ENCODE assay signal across 1 fruit fly cellular context in the genomic region with DNA sequence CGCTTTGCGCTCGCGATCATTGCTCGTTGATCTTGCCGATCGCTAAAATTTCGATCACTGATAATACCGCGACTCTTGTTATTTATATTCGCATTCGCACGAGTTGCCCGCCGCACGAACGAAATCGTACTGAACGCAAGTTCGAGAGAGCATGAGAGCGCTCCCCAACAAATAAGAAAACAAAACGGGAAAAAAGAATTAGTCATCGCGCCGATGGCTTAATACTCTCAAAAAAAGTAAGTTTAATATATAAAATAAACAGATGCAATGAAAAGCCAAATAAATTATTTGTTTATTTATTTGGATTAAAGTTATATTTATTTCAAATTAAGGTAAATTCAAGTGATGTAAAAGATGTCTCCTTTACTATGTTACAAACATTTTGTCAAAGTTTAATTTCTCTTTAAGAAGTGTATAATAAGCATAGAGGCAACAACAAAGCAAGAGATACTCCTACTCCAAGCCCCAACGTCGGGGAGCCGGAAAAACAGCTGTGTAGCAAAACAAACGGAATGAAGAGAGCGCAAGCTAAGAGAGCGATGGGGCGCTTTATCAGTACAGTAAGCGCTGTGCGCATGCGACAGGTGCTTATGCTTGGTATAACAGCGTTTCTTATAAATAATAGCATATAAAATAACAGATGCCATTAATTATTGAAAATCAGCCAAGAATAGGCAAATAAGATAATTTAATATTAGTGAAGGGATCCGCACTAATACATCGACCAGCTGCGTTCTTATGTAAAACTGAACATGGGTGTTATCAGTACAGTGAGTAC.
TF ChIP-seq lines count a peak whose summit lies in the region.

No protein-coding gene starts in this region.

TF ChIP-seq in whole organism, embryonic, 481 proteins besides CTCF, POLR2A, EP300 and RAD21 (continued from another document and continues in another):
- TF ChIP-seq maf-S (GFP tag; optimal IDR thresholded peaks at IDR 0.05; lab: Kevin White, UChicago) (peak; percentile 18), CG10543 (GFP tag; optimal IDR thresholded peaks at IDR 0.05; lab: Kevin White, UChicago) (peak; percentile 69), CG5953 (GFP tag; IDR thresholded peaks at IDR 0.05; lab: Robert Waterston, UW) (no peak), ase (GFP tag; IDR thresholded peaks at IDR 0.05; lab: Robert Waterston, UW) (peak; percentile 53; the same call in 1 of the 3 replicates), CG18599 (GFP tag; optimal IDR thresholded peaks at IDR 0.05; lab: Kevin White, UChicago) (peak; percentile 56), slbo (GFP tag; IDR thresholded peaks at IDR 0.05; lab: Robert Waterston, UW) (peak; percentile 89), CG14710 (tag; optimal IDR thresholded peaks at IDR 0.05; lab: Kevin White, UChicago) (peak; percentile 77), Hmx (GFP tag; optimal IDR thresholded peaks at IDR 0.05; lab: Kevin White, UChicago) (no peak), az2 (GFP tag; optimal IDR thresholded peaks at IDR 0.05; lab: Kevin White, UChicago) (peak; percentile 80), CG6791 (GFP tag; IDR thresholded peaks at IDR 0.05; lab: Robert Waterston, UW; ENCODE audit: partially characterized antibody) (no peak), ap (GFP tag; IDR thresholded peaks at IDR 0.05; lab: Robert Waterston, UW) (peak; percentile 60), Nf-YC (tag; optimal IDR thresholded peaks at IDR 0.05; lab: Kevin White, UChicago) (peak; percentile 75), CG10321 (GFP tag; IDR thresholded peaks at IDR 0.05; lab: Robert Waterston, UW) (peak; percentile 65), Hmr (GFP tag; optimal IDR thresholded peaks at IDR 0.05; lab: Kevin White, UChicago) (peak; percentile 71), Dfd (GFP tag; optimal IDR thresholded peaks at IDR 0.05; lab: Kevin White, UChicago) (no peak), CG11504 (tag; optimal IDR thresholded peaks at IDR 0.05; lab: Kevin White, UChicago) (peak; percentile 87), Kr (GFP tag; optimal IDR thresholded peaks at IDR 0.05; lab: Kevin White, UChicago) (no peak), CG9609 (GFP tag; optimal IDR thresholded peaks at IDR 0.05; lab: Kevin White, UChicago) (peak; percentile 40), MBD-R2 (GFP tag; IDR thresholded peaks at IDR 0.05; lab: Robert Waterston, UW) (no peak; the same call in 1 of the 2 replicates), CG10267 (tag; optimal IDR thresholded peaks at IDR 0.05; lab: Kevin White, UChicago) (peak; percentile 84), Ets97D (GFP tag; optimal IDR thresholded peaks at IDR 0.05; lab: Kevin White, UChicago) (no peak), cas (GFP tag; IDR thresholded peaks at IDR 0.05; lab: Robert Waterston, UW) (peak; percentile 44; the same call in 1 of the 2 replicates), CG10209 (GFP tag; optimal IDR thresholded peaks at IDR 0.05; lab: Kevin White, UChicago) (peak; percentile 79), sens (GFP tag; lab: Kevin White, UChicago) (peak; percentile 97), CG2202 (tag; optimal IDR thresholded peaks at IDR 0.05; lab: Kevin White, UChicago) (peak; percentile 59), Asciz (GFP tag; optimal IDR thresholded peaks at IDR 0.05; lab: Kevin White, UChicago) (peak; percentile 58), CrebB (tag; optimal IDR thresholded peaks at IDR 0.05; lab: Kevin White, UChicago) (peak; percentile 22), Max (GFP tag; optimal IDR thresholded peaks at IDR 0.05; lab: Kevin White, UChicago) (peak; percentile 33), tup (GFP tag; optimal IDR thresholded peaks at IDR 0.05; lab: Kevin White, UChicago) (peak; percentile 55), HLHmδ (GFP tag; optimal IDR thresholded peaks at IDR 0.05; lab: Kevin White, UChicago) (no peak), CG6254 (GFP tag; optimal IDR thresholded peaks at IDR 0.05; lab: Kevin White, UChicago) (peak; percentile 62), CG34422 (GFP tag; IDR thresholded peaks at IDR 0.05; lab: Robert Waterston, UW) (peak; percentile 40; the same call in 2 of the 3 replicates), CG7839 (tag; optimal IDR thresholded peaks at IDR 0.05; lab: Kevin White, UChicago) (peak; percentile 86), Aef1 (GFP tag; IDR thresholded peaks at IDR 0.05; lab: Robert Waterston, UW) (peak; percentile 31), en (GFP tag; optimal IDR thresholded peaks at IDR 0.05; lab: Kevin White, UChicago) (no peak), CG6813 (GFP tag; optimal IDR thresholded peaks at IDR 0.05; lab: Kevin White, UChicago) (no peak), grau (tag; optimal IDR thresholded peaks at IDR 0.05; lab: Kevin White, UChicago) (peak; percentile 99), CG17328 (GFP tag; IDR thresholded peaks at IDR 0.05; lab: Robert Waterston, UW) (peak; percentile 65), E2f1 (GFP tag; IDR thresholded peaks at IDR 0.05; lab: Robert Waterston, UW) (peak; percentile 56), kni (GFP tag; optimal IDR thresholded peaks at IDR 0.05; lab: Kevin White, UChicago) (no peak), Abd-B (GFP tag; optimal IDR thresholded peaks at IDR 0.05; lab: Kevin White, UChicago) (peak; percentile 66), zf30C (GFP tag; optimal IDR thresholded peaks at IDR 0.05; lab: Kevin White, UChicago) (no peak), CG9797 (GFP tag; optimal IDR thresholded peaks at IDR 0.05; lab: Kevin White, UChicago) (no peak), ara (GFP tag; IDR thresholded peaks at IDR 0.05; lab: Robert Waterston, UW) (peak; percentile 52; the same call in 1 of the 2 replicates), CG12104 (GFP tag; optimal IDR thresholded peaks at IDR 0.05; lab: Kevin White, UChicago) (peak; percentile 62), CG14667 (GFP tag; IDR thresholded peaks at IDR 0.05; lab: Robert Waterston, UW) (peak; percentile 52; the same call in 1 of the 2 replicates), CG10147 (GFP tag; optimal IDR thresholded peaks at IDR 0.05; lab: Kevin White, UChicago) (peak; percentile 68), hkb (optimal IDR thresholded peaks at IDR 0.05; lab: Kevin White, UChicago) (no peak), hkb (GFP tag; IDR thresholded peaks at IDR 0.05; lab: Robert Waterston, UW) (peak; percentile 73; the same call in 1 of the 2 replicates), CG15514 (GFP tag; optimal IDR thresholded peaks at IDR 0.05; lab: Kevin White, UChicago) (peak; percentile 4), Nf-YA (GFP tag; IDR thresholded peaks at IDR 0.05; lab: Robert Waterston, UW) (no peak), bsh (GFP tag; optimal IDR thresholded peaks at IDR 0.05; lab: Kevin White, UChicago) (peak; percentile 55 to 70), Ssrp (tag; optimal IDR thresholded peaks at IDR 0.05; lab: Kevin White, UChicago) (peak; percentile 68), gsb-n (tag; optimal IDR thresholded peaks at IDR 0.05; lab: Kevin White, UChicago) (peak; percentile 50), hbn (GFP tag; IDR thresholded peaks at IDR 0.05; lab: Robert Waterston, UW; ENCODE audit: partially characterized antibody) (no peak), ham (GFP tag; IDR thresholded peaks at IDR 0.05; lab: Robert Waterston, UW) (no peak; the same call in 1 of the 2 replicates), Six4 (GFP tag; optimal IDR thresholded peaks at IDR 0.05; lab: Kevin White, UChicago) (peak; percentile 74), CG10274 (GFP tag; optimal IDR thresholded peaks at IDR 0.05; lab: Kevin White, UChicago) (no peak), lov (optimal IDR thresholded peaks at IDR 0.05; lab: Kevin White, UChicago) (no peak), lov (GFP tag; IDR thresholded peaks at IDR 0.05; lab: Robert Waterston, UW) (no peak; the same call in 2 of the 3 replicates), BEAF-32 (GFP tag; optimal IDR thresholded peaks at IDR 0.05; lab: Kevin White, UChicago) (no peak), CG18476 (GFP tag; optimal IDR thresholded peaks at IDR 0.05; lab: Kevin White, UChicago) (no peak), Dek (tag; optimal IDR thresholded peaks at IDR 0.05; lab: Kevin White, UChicago) (peak; percentile 27), ATbp (GFP tag; optimal IDR thresholded peaks at IDR 0.05; lab: Kevin White, UChicago) (peak; percentile 69), CG30403 (GFP tag; optimal IDR thresholded peaks at IDR 0.05; lab: Kevin White, UChicago) (peak; percentile 78), grn (GFP tag; optimal IDR thresholded peaks at IDR 0.05; lab: Kevin White, UChicago) (peak; percentile 94), Dip3 (GFP tag; optimal IDR thresholded peaks at IDR 0.05; lab: Kevin White, UChicago) (peak; percentile 26), CG13424 (tag; optimal IDR thresholded peaks at IDR 0.05; lab: Kevin White, UChicago) (peak; percentile 73), CG1602 (GFP tag; optimal IDR thresholded peaks at IDR 0.05; lab: Kevin White, UChicago) (peak; percentile 66), CG16813 (GFP tag; IDR thresholded peaks at IDR 0.05; lab: Robert Waterston, UW; ENCODE audit: partially characterized antibody) (no peak), CG11093 (GFP tag; IDR thresholded peaks at IDR 0.05; lab: Robert Waterston, UW) (peak; percentile 55; the same call in 2 of the 3 replicates), CG1832 (GFP tag; optimal IDR thresholded peaks at IDR 0.05; lab: Kevin White, UChicago) (no peak), CG8089 (GFP tag; optimal IDR thresholded peaks at IDR 0.05; lab: Kevin White, UChicago) (peak; percentile 54), pita (GFP tag; optimal IDR thresholded peaks at IDR 0.05; lab: Kevin White, UChicago) (no peak), Poxn (GFP tag; IDR thresholded peaks at IDR 0.05; lab: Robert Waterston, UW) (peak; percentile 28; the same call in 1 of the 2 replicates), CG13123 (GFP tag; optimal IDR thresholded peaks at IDR 0.05; lab: Kevin White, UChicago) (peak; percentile 1), CG1233 (GFP tag; optimal IDR thresholded peaks at IDR 0.05; lab: Kevin White, UChicago) (peak; percentile 53), psq (GFP tag; optimal IDR thresholded peaks at IDR 0.05; lab: Kevin White, UChicago) (no peak), Lhr (GFP tag; optimal IDR thresholded peaks at IDR 0.05; lab: Kevin White, UChicago) (peak; percentile 59), CG9932 (GFP tag; IDR thresholded peaks at IDR 0.05; lab: Robert Waterston, UW) (peak; percentile 74), CG13296 (GFP tag; optimal IDR thresholded peaks at IDR 0.05; lab: Kevin White, UChicago) (peak; percentile 77), bbx (GFP tag; IDR thresholded peaks at IDR 0.05; lab: Robert Waterston, UW; ENCODE audit: partially characterized antibody) (no peak), CG15479 (GFP tag; optimal IDR thresholded peaks at IDR 0.05; lab: Kevin White, UChicago) (no peak), CG2129 (GFP tag; IDR thresholded peaks at IDR 0.05; lab: Robert Waterston, UW; ENCODE audit: partially characterized antibody) (no peak), CG17912 (GFP tag; optimal IDR thresholded peaks at IDR 0.05; lab: Kevin White, UChicago) (no peak), pros (GFP tag; optimal IDR thresholded peaks at IDR 0.05; lab: Kevin White, UChicago) (no peak), CG13894 (tag; optimal IDR thresholded peaks at IDR 0.05; lab: Kevin White, UChicago) (no peak), CG12659 (GFP tag; optimal IDR thresholded peaks at IDR 0.05; lab: Kevin White, UChicago) (peak; percentile 81), YL-1 (GFP tag; optimal IDR thresholded peaks at IDR 0.05; lab: Kevin White, UChicago) (peak; percentile 19), stwl (tag; optimal IDR thresholded peaks at IDR 0.05; lab: Kevin White, UChicago) (no peak), Med (GFP tag; lab: Kevin White, UChicago) (peak; percentile 87), CG10366 (GFP tag; IDR thresholded peaks at IDR 0.05; lab: Robert Waterston, UW) (peak; percentile 75), Pdp1 (GFP tag; optimal IDR thresholded peaks at IDR 0.05; lab: Kevin White, UChicago) (peak; percentile 72 to 79), Dp (GFP tag; optimal IDR thresholded peaks at IDR 0.05; lab: Kevin White, UChicago) (no peak), Hey (tag; optimal IDR thresholded peaks at IDR 0.05; lab: Kevin White, UChicago) (no peak), CG33213 (GFP tag; optimal IDR thresholded peaks at IDR 0.05; lab: Kevin White, UChicago) (no peak), CG1529 (GFP tag; optimal IDR thresholded peaks at IDR 0.05; lab: Kevin White, UChicago) (peak; percentile 87), Nf-YB (GFP tag; optimal IDR thresholded peaks at IDR 0.05; lab: Kevin White, UChicago) (peak; percentile 45), ato (GFP tag; IDR thresholded peaks at IDR 0.05; lab: Robert Waterston, UW; ENCODE audit: partially characterized antibody) (no peak), CG33557 (GFP tag; optimal IDR thresholded peaks at IDR 0.05; lab: Kevin White, UChicago) (peak; percentile 67), CG14860 (GFP tag; IDR thresholded peaks at IDR 0.05; lab: Robert Waterston, UW; ENCODE audit: partially characterized antibody) (no peak), CG9876 (GFP tag; optimal IDR thresholded peaks at IDR 0.05; lab: Kevin White, UChicago) (peak; percentile 24), CG11695 (GFP tag; IDR thresholded peaks at IDR 0.05; lab: Robert Waterston, UW) (peak; percentile 63), bigmax (GFP tag; optimal IDR thresholded peaks at IDR 0.05; lab: Kevin White, UChicago) (no peak), CG12769 (tag; optimal IDR thresholded peaks at IDR 0.05; lab: Kevin White, UChicago) (peak; percentile 81), sd (tag; optimal IDR thresholded peaks at IDR 0.05; lab: Kevin White, UChicago) (peak; percentile 38), CG2875 (GFP tag; optimal IDR thresholded peaks at IDR 0.05; lab: Kevin White, UChicago) (peak; percentile 60), caup (GFP tag; optimal IDR thresholded peaks at IDR 0.05; lab: Kevin White, UChicago; ENCODE audit: severe bottlenecking) (peak; percentile 73), Camta (GFP tag; optimal IDR thresholded peaks at IDR 0.05; lab: Kevin White, UChicago) (peak; percentile 47), ab (GFP tag; optimal IDR thresholded peaks at IDR 0.05; lab: Kevin White, UChicago) (peak; percentile 72), wek (GFP tag; optimal IDR thresholded peaks at IDR 0.05; lab: Kevin White, UChicago) (peak; percentile 23), CG8281 (tag; optimal IDR thresholded peaks at IDR 0.05; lab: Kevin White, UChicago) (peak; percentile 45), hth (optimal IDR thresholded peaks at IDR 0.05; lab: Kevin White, UChicago) (no peak), CG34224 (GFP tag; IDR thresholded peaks at IDR 0.05; lab: Robert Waterston, UW; ENCODE audit: partially characterized antibody) (no peak), Sry-β (GFP tag; optimal IDR thresholded peaks at IDR 0.05; lab: Kevin White, UChicago) (no peak), disco-r (GFP tag; optimal IDR thresholded peaks at IDR 0.05; lab: Kevin White, UChicago) (peak; percentile 63), bab2 (GFP tag; optimal IDR thresholded peaks at IDR 0.05; lab: Kevin White, UChicago) (peak; percentile 54), CG7271 (tag; optimal IDR thresholded peaks at IDR 0.05; lab: Kevin White, UChicago) (no peak), fd102C (GFP tag; optimal IDR thresholded peaks at IDR 0.05; lab: Kevin White, UChicago) (no peak), hb (GFP tag; IDR thresholded peaks at IDR 0.05; lab: Robert Waterston, UW; ENCODE audit: partially characterized antibody) (no peak), CG18262 (tag; optimal IDR thresholded peaks at IDR 0.05; lab: Kevin White, UChicago) (peak; percentile 92)
